Worm (Caenorhabditis elegans) whole organism, L3 larva: ENCODE data around the gene Y43F8B.9.
A peak's percentile ranks its signal among the peaks of the same experiment; 100 is the strongest.

Experiments
- ceh-82 ChIP-seq: fragments of 150-350 bp; optimal IDR thresholded peaks from 2 replicates; lab custom pipeline; 2014; ENCODE audit warnings: missing biosample characterization, missing genetic modification characterization
- egl-27 ChIP-seq: sonication (generic microtip); optimal IDR thresholded peaks from 4 replicates; lab custom pipeline; 2017; ENCODE audit warnings: missing biosample characterization, missing genetic modification reagents, missing genetic modification characterization
- egl-5 ChIP-seq: fragments of 150-350 bp; optimal IDR thresholded peaks from 2 replicates; lab custom pipeline; 2017; ENCODE audit warnings: missing biosample characterization, missing genetic modification reagents, missing genetic modification characterization, inconsistent platforms
- elt-2 ChIP-seq: sonication (generic microtip); optimal IDR thresholded peaks from 2 replicates; lab custom pipeline; 2016; ENCODE audit warnings: missing genetic modification reagents, mild to moderate bottlenecking, missing genetic modification characterization, missing compliant biosample characterization
- elt-3 ChIP-seq, 3 experiments: fragments of 150-350 bp in 1 of 3; sonication (generic microtip) in 2 of 3; optimal IDR thresholded peaks; 2 replicates in 2 of 3; 4 replicates in 1 of 3; lab custom pipeline; 2014 to 2017; ENCODE audit warnings: missing biosample characterization in 3 of 3, missing genetic modification characterization in 3 of 3
- eor-1 ChIP-seq, 2 experiments: fragments of 150-350 bp; optimal IDR thresholded peaks; 2 replicates each; lab custom pipeline; 2014 to 2018; ENCODE audit warnings: missing biosample characterization in 2 of 2, missing genetic modification characterization in 2 of 2
- fkh-10 ChIP-seq: sonication (generic microtip); optimal IDR thresholded peaks from 2 replicates; lab custom pipeline; 2017; ENCODE audit warnings: missing biosample characterization, missing genetic modification reagents, missing genetic modification characterization
- hmg-11 ChIP-seq: sonication (generic microtip); optimal IDR thresholded peaks from 2 replicates; lab custom pipeline; 2016; ENCODE audit warnings: missing genetic modification characterization, missing compliant biosample characterization
- lin-39 ChIP-seq: fragments of 150-350 bp; optimal IDR thresholded peaks from 2 replicates; lab custom pipeline; 2018; ENCODE audit warnings: missing biosample characterization, missing genetic modification reagents, missing genetic modification characterization
- nhr-12 ChIP-seq: fragments of 150-350 bp; optimal IDR thresholded peaks from 2 replicates; lab custom pipeline; 2014; ENCODE audit warnings: missing biosample characterization, missing genetic modification characterization
- nhr-237 ChIP-seq: fragments of 150-350 bp; optimal IDR thresholded peaks from 2 replicates; lab custom pipeline; 2014; ENCODE audit warnings: missing biosample characterization, missing genetic modification characterization
- nhr-77 ChIP-seq: fragments of 150-350 bp; optimal IDR thresholded peaks from 2 replicates; lab custom pipeline; 2014; ENCODE audit warnings: missing biosample characterization, missing genetic modification characterization
- pqm-1 ChIP-seq: fragments of 150-350 bp; optimal IDR thresholded peaks from 2 replicates; lab custom pipeline; 2017; ENCODE audit warnings: missing biosample characterization, missing genetic modification characterization, inconsistent platforms
- sea-2 ChIP-seq: fragments of 150-350 bp; sonication (generic microtip); optimal IDR thresholded peaks from 4 replicates; lab custom pipeline; 2014; ENCODE audit warnings: missing biosample characterization, missing genetic modification reagents, missing genetic modification characterization
- tbx-2 ChIP-seq: sonication (generic microtip); optimal IDR thresholded peaks from 2 replicates; lab custom pipeline; 2016; ENCODE audit warnings: mild to moderate bottlenecking, missing genetic modification characterization, missing compliant biosample characterization
- unc-62 ChIP-seq: fragments of 150-350 bp; sonication (generic microtip); optimal IDR thresholded peaks from 4 replicates; lab custom pipeline; 2014; ENCODE audit warnings: missing biosample characterization, missing genetic modification reagents, missing genetic modification characterization

Y43F8B.9 gene

DNA sequence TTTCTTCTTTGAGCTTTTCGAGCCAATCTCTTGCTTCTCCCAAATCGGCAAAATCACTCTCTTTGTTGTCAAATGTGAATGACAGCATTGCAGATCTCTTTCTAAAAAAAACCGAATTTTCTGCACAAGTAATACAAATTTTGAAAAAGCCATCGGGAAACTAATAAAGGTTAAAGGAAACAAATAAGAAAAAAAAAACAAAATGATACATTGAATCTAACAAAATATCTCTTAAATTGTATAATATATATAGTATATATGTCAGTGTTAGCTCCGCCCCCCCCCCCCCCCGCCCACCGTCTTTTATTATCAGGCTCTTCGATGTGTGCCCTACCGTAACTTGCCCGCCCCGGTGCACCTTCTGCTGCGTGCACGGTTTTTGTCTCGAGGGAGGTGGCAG is 45.0 kb upstream of the Y43F8B.9 start, which contains the start of gene C25F9.11:
Gene C25F9.11 (minus strand): TSS at position 101 of the 400 bp plus-strand sequence.
- peak; percentile 12 for TF ChIP-seq elt-2 (tag; lab: Kevin White, UChicago)
- TF ChIP-seq egl-27 (tag; lab: Kevin White, UChicago), result no peak

DNA sequence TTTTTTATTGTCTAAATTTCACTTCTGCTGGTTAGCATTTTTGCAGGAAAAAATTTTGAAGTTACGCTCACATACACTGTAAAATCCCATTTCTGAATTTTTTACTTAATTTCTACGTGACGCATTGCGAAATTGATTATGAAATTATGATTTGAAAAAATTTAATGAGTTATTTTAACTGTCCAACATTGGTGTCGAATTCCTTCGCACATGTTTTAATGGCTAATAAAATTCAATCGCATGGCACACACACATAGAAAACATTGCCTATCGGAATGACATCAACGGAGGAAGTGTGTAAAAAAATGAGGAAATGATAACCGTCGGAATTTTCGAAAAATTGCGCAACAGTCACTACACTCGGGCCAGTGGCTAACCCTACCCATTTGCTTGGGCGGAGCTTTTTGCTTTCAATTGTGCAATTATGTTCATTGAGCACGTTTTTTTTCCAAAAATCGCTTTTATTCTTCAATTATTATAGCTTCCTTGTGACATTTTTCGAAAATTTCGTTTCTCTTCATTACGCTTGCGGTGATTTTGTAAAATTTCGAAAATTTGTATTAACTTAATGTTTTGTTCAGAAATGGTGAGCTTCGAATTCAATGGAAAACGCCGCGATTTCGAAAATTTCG is 44.0 kb upstream of the Y43F8B.9 start, which contains the start of gene C25F9.16:
Gene C25F9.16 (plus strand): TSS at position 582 of the 632 bp plus-strand sequence.
- TF ChIP-seq egl-5 (tag; lab: Kevin White, UChicago) (no peak), pqm-1 (tag; lab: Kevin White, UChicago) (peak; percentile 1), elt-2 (tag; lab: Kevin White, UChicago) (peak; percentile 60)
- TF ChIP-seq, all 47 proteins: peak for 2

DNA sequence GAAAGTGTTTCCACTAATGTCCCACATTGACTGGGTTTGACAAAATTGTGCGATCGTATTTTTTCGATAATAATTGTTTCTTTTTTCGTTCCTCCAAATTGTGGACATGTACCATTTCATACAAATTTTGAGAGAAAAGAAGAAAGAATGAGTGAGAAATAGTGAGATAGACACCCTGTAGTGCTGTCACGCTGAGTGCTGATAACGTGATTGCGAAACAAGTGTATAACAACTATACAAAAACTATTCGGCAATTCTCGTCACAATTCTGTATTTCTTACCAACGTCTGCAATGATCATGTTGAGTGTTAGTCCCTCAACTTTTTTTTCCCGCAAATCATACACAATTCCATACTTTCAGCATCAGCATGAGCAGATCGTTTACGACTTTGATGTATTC is 41.6 kb upstream of the Y43F8B.9 start, which contains the start of gene C25F9.14:
Gene C25F9.14 (plus strand): TSS at position 178 of the 400 bp plus-strand sequence.
- TF ChIP-seq sea-2 (GFP tag; lab: Kevin White, UChicago), result no peak
- TF ChIP-seq elt-2 (tag; lab: Kevin White, UChicago), result peak; percentile 49

DNA sequence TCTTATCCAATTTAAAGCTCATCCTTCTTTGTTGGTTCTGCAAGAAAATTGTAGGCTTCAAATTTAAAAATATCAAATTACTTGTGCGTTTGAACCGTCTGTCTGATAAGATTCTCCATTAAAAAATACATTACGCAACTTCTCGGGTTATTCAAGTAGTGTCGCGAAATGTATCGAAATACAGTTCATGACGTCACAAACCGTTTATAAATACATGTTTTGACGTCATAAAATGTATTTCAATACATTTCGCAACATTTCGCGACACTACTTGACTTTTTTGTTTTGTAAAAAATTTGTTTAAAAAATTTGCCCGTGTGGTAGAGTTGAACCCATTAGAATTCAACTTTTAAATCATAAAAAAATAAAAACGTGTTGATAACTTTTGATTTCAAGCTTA is 34.4 kb upstream of the Y43F8B.9 start:
- TF ChIP-seq elt-2 (tag; lab: Kevin White, UChicago) (peak; percentile 30), ceh-82 (no peak)

DNA sequence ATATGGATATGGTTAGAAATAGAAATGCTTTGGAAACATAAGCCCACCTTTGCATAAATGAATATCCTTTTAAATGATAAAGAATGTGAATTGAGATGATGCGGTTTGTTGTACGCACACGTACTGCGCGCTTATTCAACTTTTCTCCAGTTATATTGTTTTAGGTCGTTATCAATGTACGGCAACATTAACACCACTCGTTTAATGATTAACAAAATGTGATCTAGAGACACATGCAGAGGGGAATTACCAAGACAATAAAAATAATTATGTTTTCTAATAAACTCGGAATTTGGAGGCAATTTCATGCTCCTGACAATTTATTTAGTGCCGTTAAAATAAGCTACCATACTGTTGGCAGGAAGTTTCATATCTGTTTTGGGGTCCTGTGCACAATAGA is 32.5 kb upstream of the Y43F8B.9 start, which contains the start of gene M04C3.1:
Gene M04C3.1 (minus strand): TSS at position 164 of the 400 bp plus-strand sequence.
- TF ChIP-seq pqm-1 (tag; lab: Kevin White, UChicago) (peak; percentile 24), nhr-77 (tag; lab: Kevin White, UChicago) (no peak), elt-2 (tag; lab: Kevin White, UChicago) (peak; percentile 67)
- TF ChIP-seq, all 47 proteins: peak for 2

DNA sequence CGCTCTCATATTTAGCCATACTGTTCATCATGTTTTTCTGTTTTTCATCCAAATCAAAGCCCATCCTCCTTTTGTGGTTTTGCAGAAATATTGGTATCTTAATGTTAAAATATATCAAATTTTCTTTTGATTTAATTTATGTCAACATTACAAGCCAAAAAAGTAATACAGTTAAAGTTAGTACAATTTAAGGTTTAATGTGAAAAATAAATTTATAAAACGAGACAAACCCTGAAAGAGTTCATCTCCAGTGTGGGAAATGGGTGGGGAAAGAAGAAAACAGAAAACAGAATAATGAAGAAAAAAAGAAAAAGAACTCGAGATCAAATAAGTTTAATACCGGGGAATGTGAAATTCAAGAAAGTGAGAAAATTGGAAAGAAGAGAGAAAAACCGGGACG is 29.1 kb upstream of the Y43F8B.9 start, which contains the start of gene M04C3.2:
Gene M04C3.2 (minus strand): TSS at position 101 of the 400 bp plus-strand sequence.
- TF ChIP-seq elt-2 (tag; lab: Kevin White, UChicago), result no peak
- no peak for TF ChIP-seq nhr-237 (tag; lab: Kevin White, UChicago)
- no peak for TF ChIP-seq hmg-11 (tag; lab: Kevin White, UChicago)
- no peak for TF ChIP-seq pqm-1 (tag; lab: Kevin White, UChicago)
- TF ChIP-seq ceh-82, result no peak

DNA sequence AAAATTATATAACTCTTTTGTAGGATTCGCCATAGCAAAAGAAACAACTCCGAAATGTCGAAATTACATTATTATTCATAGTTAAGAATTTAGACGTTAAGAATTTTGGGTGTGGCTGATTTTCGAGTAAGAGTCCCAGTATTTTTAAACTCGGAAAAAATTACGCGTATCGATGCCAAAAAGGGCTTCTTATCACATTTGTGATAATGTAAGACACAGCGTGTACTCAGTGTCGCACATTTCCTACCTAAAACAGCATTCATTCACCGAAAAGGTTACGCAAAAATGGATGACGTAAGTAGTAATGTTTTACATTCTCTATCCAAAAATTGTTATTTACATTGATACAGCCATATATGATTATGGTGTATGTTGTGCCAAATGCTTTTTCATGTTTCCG is 28.4 kb upstream of the Y43F8B.9 start, which contains the start of gene M04C3.5:
Gene M04C3.5 (plus strand): TSS at position 190 of the 400 bp plus-strand sequence.
- TF ChIP-seq tbx-2, result no peak
- TF ChIP-seq nhr-237 (tag; lab: Kevin White, UChicago), result no peak
- TF ChIP-seq elt-2 (tag; lab: Kevin White, UChicago), result peak; percentile 67
- peak; percentile 14 for TF ChIP-seq pqm-1 (tag; lab: Kevin White, UChicago)
- TF ChIP-seq nhr-12 (tag; lab: Kevin White, UChicago), result no peak

DNA sequence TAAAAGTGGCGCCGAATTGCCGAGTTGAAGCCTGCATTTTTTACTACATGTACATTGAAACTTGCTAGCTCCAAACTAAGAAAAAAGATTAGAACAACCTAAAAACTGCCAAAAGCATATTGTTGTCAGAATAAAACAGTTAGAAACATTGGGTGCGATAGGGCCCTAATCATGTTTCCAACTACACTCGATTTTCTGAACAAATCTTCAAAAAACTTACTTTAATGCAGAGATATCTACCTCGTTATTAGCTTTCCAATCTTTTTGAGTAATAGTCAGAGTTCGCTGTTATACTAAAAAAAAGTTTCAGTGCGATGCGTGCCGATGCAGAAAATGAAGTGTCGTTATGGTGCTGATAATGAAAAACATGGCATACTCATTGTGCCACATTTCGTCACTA is 22.3 kb upstream of the Y43F8B.9 start, which contains the start of the genes Y43F8B.13 and Y43F8B.14:
Gene Y43F8B.13 (plus strand): TSS at position 301 of the 400 bp plus-strand sequence.
Gene Y43F8B.14 (minus strand): TSS at position 322 of the 400 bp plus-strand sequence.
- no peak for TF ChIP-seq tbx-2
- TF ChIP-seq elt-2 (tag; lab: Kevin White, UChicago), result peak; percentile 4

DNA sequence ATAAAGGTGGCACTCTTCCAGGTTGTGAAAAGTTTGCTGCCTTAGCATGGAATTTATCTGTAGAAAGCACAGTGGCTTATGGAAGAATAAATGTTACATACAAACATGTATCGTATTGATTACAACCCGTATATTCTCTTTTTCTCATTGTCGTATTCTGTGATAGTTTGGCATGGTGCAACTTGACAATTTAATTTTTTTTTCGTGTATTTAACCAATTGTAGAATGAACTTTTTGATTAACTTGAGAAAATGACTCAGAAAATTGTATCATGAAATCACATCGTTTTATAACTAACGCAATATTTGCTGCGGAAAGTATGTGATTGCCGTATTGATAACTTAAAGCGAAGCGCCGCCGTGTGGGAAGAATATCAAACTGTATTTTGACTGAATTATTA is 20.8 kb upstream of the Y43F8B.9 start, which contains the start of gene Y43F8B.24:
Gene Y43F8B.24 (plus strand): TSS at position 301 of the 400 bp plus-strand sequence.
- TF ChIP-seq unc-62 (GFP tag; lab: Kevin White, UChicago), result no peak
- no peak for TF ChIP-seq ceh-82
- TF ChIP-seq eor-1 (tag; optimal IDR thresholded peaks at IDR 0.05; lab: Kevin White, UChicago), result no peak
- peak; percentile 14 for TF ChIP-seq elt-2 (tag; lab: Kevin White, UChicago)
- no peak for TF ChIP-seq lin-39 (tag; lab: Kevin White, UChicago)
- no peak for TF ChIP-seq elt-3 (tag; optimal IDR thresholded peaks at IDR 0.05; lab: Kevin White, UChicago)
- TF ChIP-seq fkh-10, result no peak

DNA sequence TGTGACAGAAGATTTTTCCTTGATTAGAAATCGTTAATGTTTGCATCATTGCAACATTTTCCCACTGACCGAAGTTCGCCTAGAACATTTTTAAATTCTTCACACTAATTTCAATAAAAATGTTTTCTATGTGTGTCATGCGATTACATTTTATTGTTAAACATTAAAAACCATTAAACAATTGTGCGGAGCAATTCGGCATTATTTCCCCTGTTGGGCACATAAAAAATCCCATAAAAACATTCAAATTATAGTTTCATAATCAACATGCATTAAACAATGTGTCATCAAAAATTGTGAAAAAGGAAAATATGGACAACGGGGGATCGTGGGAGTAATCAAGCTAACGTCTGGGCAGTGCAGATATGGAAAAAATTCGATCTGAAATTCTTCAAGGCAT is 18.5 kb upstream of the Y43F8B.9 start:
- TF ChIP-seq elt-2 (tag; lab: Kevin White, UChicago) (peak; percentile 56), pqm-1 (tag; lab: Kevin White, UChicago) (peak; percentile 8)
- TF ChIP-seq, all 47 proteins: peak for 2; not testable (repeated sequence) for 45
